Fruit fly (Drosophila melanogaster): Measurements from ENCODE around the gene Scp2.

The Scp2 gene

dm6 chr3R:16624750-16625549, 41.5 kb upstream of the Scp2 start, which contains the start of gene Fas1 (continued):
- TF ChIP-seq CG32532 (GFP tag; IDR thresholded peaks at IDR 0.05) = no peak
- no peak for TF ChIP-seq CG1024 (GFP tag; IDR thresholded peaks at IDR 0.05)
- TF ChIP-seq Mes4 (GFP tag; optimal IDR thresholded peaks at IDR 0.05) = no peak
- TF ChIP-seq Awh (GFP tag; IDR thresholded peaks at IDR 0.05) = no peak
- no peak; the same call in 2 of the 3 replicates for TF ChIP-seq jigr1 (GFP tag; IDR thresholded peaks at IDR 0.05)
- TF ChIP-seq Dbx (GFP tag; IDR thresholded peaks at IDR 0.05) = no peak
- peak; percentile 31; the same call in 1 of the 3 replicates for TF ChIP-seq hb (GFP tag; IDR thresholded peaks at IDR 0.05; ENCODE audit: partially characterized antibody)
- TF ChIP-seq ewg (GFP tag; optimal IDR thresholded peaks at IDR 0.05) = no peak
- no peak for TF ChIP-seq seq (GFP tag; IDR thresholded peaks at IDR 0.05)
- no peak for TF ChIP-seq HHEX (GFP tag; optimal IDR thresholded peaks at IDR 0.05)
- TF ChIP-seq Nf-YB (GFP tag; optimal IDR thresholded peaks at IDR 0.05) = no peak
- TF ChIP-seq Hmr (GFP tag; optimal IDR thresholded peaks at IDR 0.05) = peak; percentile 41
- peak; percentile 70 for TF ChIP-seq CG14710 (tag; optimal IDR thresholded peaks at IDR 0.05)
- no peak for TF ChIP-seq bab2 (GFP tag; optimal IDR thresholded peaks at IDR 0.05)
- peak; percentile 40 for TF ChIP-seq gfzf (GFP tag; optimal IDR thresholded peaks at IDR 0.05)
- TF ChIP-seq CG16863 (GFP tag; optimal IDR thresholded peaks at IDR 0.05) = no peak
- TF ChIP-seq phol (tag; optimal IDR thresholded peaks at IDR 0.05) = peak; percentile 12
- TF ChIP-seq CG15601 (tag; optimal IDR thresholded peaks at IDR 0.05) = peak; percentile 45
- TF ChIP-seq CG14441 (GFP tag; IDR thresholded peaks at IDR 0.05) = no peak
- TF ChIP-seq CG4707 (GFP tag; optimal IDR thresholded peaks at IDR 0.05) = peak; percentile 41
- no peak for TF ChIP-seq maf-S (GFP tag; optimal IDR thresholded peaks at IDR 0.05)
- no peak for TF ChIP-seq Sox100B (GFP tag; optimal IDR thresholded peaks at IDR 0.05)
- TF ChIP-seq Mrtf (GFP tag; IDR thresholded peaks at IDR 0.05) = no peak
- no peak for TF ChIP-seq hth (optimal IDR thresholded peaks at IDR 0.05)
- no peak for TF ChIP-seq Lpt (GFP tag; optimal IDR thresholded peaks at IDR 0.05)
- TF ChIP-seq CG11723 (GFP tag; optimal IDR thresholded peaks at IDR 0.05) = no peak
- TF ChIP-seq CG12769 (tag; optimal IDR thresholded peaks at IDR 0.05) = no peak
- TF ChIP-seq CG12104 (GFP tag; optimal IDR thresholded peaks at IDR 0.05) = no peak
- no peak for TF ChIP-seq tio (GFP tag; optimal IDR thresholded peaks at IDR 0.05)
- no peak for TF ChIP-seq CG11247 (GFP tag; IDR thresholded peaks at IDR 0.05)
- no peak for TF ChIP-seq sug (tag; optimal IDR thresholded peaks at IDR 0.05)
- TF ChIP-seq fd64A (GFP tag; optimal IDR thresholded peaks at IDR 0.05) = no peak
- no peak for TF ChIP-seq CG11085 (GFP tag; IDR thresholded peaks at IDR 0.05)
- TF ChIP-seq Ets97D (GFP tag; optimal IDR thresholded peaks at IDR 0.05) = peak; percentile 59
- no peak for TF ChIP-seq CG5953 (GFP tag; IDR thresholded peaks at IDR 0.05)
- peak; percentile 19; the same call in 1 of the 3 replicates for TF ChIP-seq row (GFP tag; IDR thresholded peaks at IDR 0.05)
- no peak for TF ChIP-seq CG8281 (tag; optimal IDR thresholded peaks at IDR 0.05)
- no peak for TF ChIP-seq Asciz (GFP tag; optimal IDR thresholded peaks at IDR 0.05)
- no peak for TF ChIP-seq Atf3 (GFP tag; optimal IDR thresholded peaks at IDR 0.05)
- TF ChIP-seq Adf1 (GFP tag; IDR thresholded peaks at IDR 0.05) = 0 out of 2 replicates have a peak, but pooled peaks have one; percentile 11
- peak; percentile 69 for TF ChIP-seq Dll (GFP tag; IDR thresholded peaks at IDR 0.05; ENCODE audit: partially characterized antibody)
- no peak for TF ChIP-seq unpg (GFP tag; optimal IDR thresholded peaks at IDR 0.05)
- TF ChIP-seq CG7745 (tag; optimal IDR thresholded peaks at IDR 0.05) = no peak
- no peak for TF ChIP-seq CG31388 (GFP tag; optimal IDR thresholded peaks at IDR 0.05)
- TF ChIP-seq pb (GFP tag; optimal IDR thresholded peaks at IDR 0.05) = no peak
- TF ChIP-seq NfI (GFP tag; optimal IDR thresholded peaks at IDR 0.05) = no peak
- TF ChIP-seq CG14050 (GFP tag; IDR thresholded peaks at IDR 0.05) = no peak
- peak; percentile 13 for TF ChIP-seq CG12299 (tag; optimal IDR thresholded peaks at IDR 0.05)
- TF ChIP-seq H2.0 (GFP tag; IDR thresholded peaks at IDR 0.05) = no peak
- TF ChIP-seq grn (GFP tag; optimal IDR thresholded peaks at IDR 0.05) = no peak
